Fruit fly (Drosophila melanogaster) whole organism, adult: ENCODE data around the gene Chro.

ENCODE experiments used
- CG11617 ChIP-seq: fragments of 200-800 bp; sonication (Bioruptor generic); optimal IDR thresholded peaks from 2 replicates; lab custom pipeline; 2017; ENCODE audit warnings: mild to moderate bottlenecking, missing biosample characterization, missing genetic modification reagents, missing genetic modification characterization
- CG12768 ChIP-seq: fragments of 200-800 bp; sonication (Bioruptor generic); optimal IDR thresholded peaks from 2 replicates; lab custom pipeline; 2017; ENCODE audit warnings: missing biosample characterization, missing genetic modification characterization, mild to moderate bottlenecking, moderate library complexity, missing genetic modification reagents
- CG14711 ChIP-seq: fragments of 200-800 bp; sonication (Bioruptor generic); optimal IDR thresholded peaks from 2 replicates; lab custom pipeline; 2018; ENCODE audit warnings: missing biosample characterization, mild to moderate bottlenecking, missing genetic modification characterization, moderate library complexity
- CG33017 ChIP-seq: fragments of 200-800 bp; sonication (Bioruptor generic); optimal IDR thresholded peaks from 2 replicates; lab custom pipeline; 2018; ENCODE audit warnings: missing biosample characterization, mild to moderate bottlenecking, missing genetic modification characterization, moderate library complexity
- CG5204 ChIP-seq: fragments of 200-800 bp; sonication (Bioruptor generic); optimal IDR thresholded peaks from 2 replicates; lab custom pipeline; 2016; ENCODE audit warnings: missing biosample characterization, missing genetic modification characterization
- Clk ChIP-seq: fragments of 200-800 bp; sonication (Bioruptor generic); optimal IDR thresholded peaks from 2 replicates; lab custom pipeline; 2017; ENCODE audit warnings: missing biosample characterization, missing genetic modification characterization
- Crg-1 ChIP-seq: fragments of 200-800 bp; sonication (Bioruptor generic); optimal IDR thresholded peaks from 2 replicates; lab custom pipeline; 2016; ENCODE audit warnings: missing biosample characterization, missing genetic modification characterization
- Hr96 ChIP-seq: fragments of 200-800 bp; sonication (Bioruptor generic); optimal IDR thresholded peaks from 2 replicates; lab custom pipeline; 2016; ENCODE audit warnings: missing biosample characterization, missing genetic modification characterization
- Mnt ChIP-seq: fragments of 200-800 bp; sonication (Bioruptor generic); optimal IDR thresholded peaks from 2 replicates; lab custom pipeline; 2016; ENCODE audit warnings: missing biosample characterization, mild to moderate bottlenecking, missing genetic modification characterization
- cic ChIP-seq: fragments of 200-800 bp; sonication (Bioruptor generic); optimal IDR thresholded peaks from 2 replicates; lab custom pipeline; 2017; ENCODE audit warnings: missing biosample characterization, mild to moderate bottlenecking, missing genetic modification characterization, moderate library complexity
- kay ChIP-seq: fragments of 200-800 bp; sonication (Bioruptor generic); peaks from one replicate; lab custom pipeline; 2016; ENCODE audit warnings: missing biosample characterization, missing genetic modification characterization, borderline replicate concordance
- pad ChIP-seq: fragments of 200-800 bp; sonication (Bioruptor generic); optimal IDR thresholded peaks from 3 replicates; lab custom pipeline; 2017; ENCODE audit warnings: missing biosample characterization, missing genetic modification characterization, mild to moderate bottlenecking, moderate library complexity, missing genetic modification reagents
- tj ChIP-seq: fragments of 200-800 bp; sonication (Bioruptor generic); optimal IDR thresholded peaks from 3 replicates; lab custom pipeline; 2017; ENCODE audit warnings: missing biosample characterization, mild to moderate bottlenecking, missing genetic modification characterization, moderate library complexity
- toe ChIP-seq: fragments of 200-800 bp; sonication (Bioruptor generic); optimal IDR thresholded peaks from 2 replicates; lab custom pipeline; 2016; ENCODE audit warnings: missing biosample characterization, missing genetic modification characterization

DNA sequence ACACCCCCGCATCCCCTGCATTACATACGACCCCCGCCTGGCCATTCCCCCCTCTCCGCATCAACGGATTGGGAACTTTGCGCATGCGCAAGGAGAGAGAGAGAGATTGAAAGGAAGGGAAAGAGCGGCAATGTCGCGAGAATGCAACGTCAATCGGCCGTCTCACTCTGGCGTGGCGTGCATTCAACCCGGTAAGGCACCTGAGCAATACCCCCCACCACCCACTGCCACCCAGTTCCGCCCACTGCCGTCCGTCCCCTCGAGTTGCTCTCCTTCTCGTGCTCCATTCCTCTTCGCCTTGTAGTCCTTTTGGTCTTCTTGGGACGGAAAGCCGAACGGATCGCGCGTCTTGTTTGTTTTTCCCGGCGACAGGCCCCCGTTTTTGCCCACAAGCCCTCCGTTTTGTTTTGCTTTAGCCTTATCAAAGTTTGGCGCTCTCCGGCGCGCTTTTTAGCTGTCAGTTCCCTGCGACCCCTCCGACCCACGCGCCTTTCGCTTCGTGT, 39.0 kb downstream of the Chro start:
- TF ChIP-seq CG12768 (GFP tag; lab: Kevin White, UChicago) (no peak), CG14711 (tag; lab: Kevin White, UChicago) (no peak), Crg-1 (GFP tag; lab: Kevin White, UChicago) (no peak), Mnt (GFP tag; lab: Kevin White, UChicago) (peak; percentile 10), pad (GFP tag; lab: Kevin White, UChicago) (peak; percentile 18), CG5204 (no peak), Hr96 (GFP tag; lab: Kevin White, UChicago) (no peak), kay (no peak), tj (GFP tag; lab: Kevin White, UChicago) (peak; percentile 51), CG11617 (no peak), CG33017 (tag; lab: Kevin White, UChicago) (no peak), Clk (GFP tag; lab: Kevin White, UChicago) (peak; percentile 50), cic (GFP tag; lab: Kevin White, UChicago) (peak; percentile 48), toe (GFP tag; lab: Kevin White, UChicago) (no peak)
